Fruit fly (Drosophila melanogaster) S2 (cell line): ENCODE measurements around the gene Kif19A.

Experiments used
- CG8478 ChIP-seq: fragments of >200 bp; optimal IDR thresholded peaks from 2 replicates; lab custom pipeline; 2018
- CTCF ChIP-seq, 2 experiments: fragments of >200 bp; optimal IDR thresholded peaks; 2 replicates each; lab custom pipeline; 2018

- TF ChIP-seq CG8478 (lab: Kevin White, UChicago) (no peak), CTCF (optimal IDR thresholded peaks at IDR 0.05; lab: Kevin White, UChicago) (no peak)
Observed at dm6 chr3R:14125479-14126121, 7.3 kb upstream of the Kif19A start, which contains the start of the genes 140up and Polr2B.
